Worm (Caenorhabditis elegans) whole organism, young adult: ENCODE results near the gene ant-1.3.
"Not testable (repeated sequence)": the region's sequence is repeated elsewhere in the genome, so short reads cannot be mapped to it uniquely, and the experiment has no call there.

Experiments
- B0019.2 ChIP-seq: fragments of 200-800 bp; sonication (Bioruptor generic); conservative IDR thresholded peaks from 2 replicates; pipeline ENCODE4 v1.3.6; 2022; ENCODE audit warnings: missing genetic modification reagents, missing genetic modification characterization, missing compliant biosample characterization
- C17E4.6 ChIP-seq: fragments of 200-800 bp; sonication (Bioruptor generic); IDR thresholded peaks from 2 replicates; pipeline ENCODE4 v1.3.6; 2022; ENCODE audit warnings: missing genetic modification reagents, missing genetic modification characterization, missing compliant biosample characterization
- D2030.7 ChIP-seq: fragments of 200-800 bp; sonication (Bioruptor generic); IDR thresholded peaks from 2 replicates; pipeline ENCODE4 v1.3.6; 2022; ENCODE audit warnings: missing genetic modification reagents, missing genetic modification characterization, missing compliant biosample characterization
- F33H1.4 ChIP-seq: fragments of 200-800 bp; sonication (Bioruptor generic); IDR thresholded peaks from 2 replicates; pipeline ENCODE4 v1.3.6; 2022; ENCODE audit warnings: missing genetic modification reagents, missing genetic modification characterization, missing compliant biosample characterization
- F37B4.10 ChIP-seq: fragments of 200-800 bp; sonication (Bioruptor generic); IDR thresholded peaks from 2 replicates; pipeline ENCODE4 v1.3.6; 2022; ENCODE audit warnings: missing genetic modification characterization, missing compliant biosample characterization
- F49E8.2 ChIP-seq: sonication (generic microtip); optimal IDR thresholded peaks from 3 replicates; lab custom pipeline; 2017; ENCODE audit warnings: missing genetic modification characterization, mild to moderate bottlenecking, missing compliant biosample characterization, antibody characterized with exemption, moderate library complexity; ENCODE audit not compliant: insufficient read depth
- F52B5.7 ChIP-seq: sonication (generic microtip); optimal IDR thresholded peaks from 2 replicates; lab custom pipeline; 2016; ENCODE audit warnings: mild to moderate bottlenecking, missing genetic modification characterization, missing compliant biosample characterization
- T26A5.8 ChIP-seq: sonication (generic microtip); optimal IDR thresholded peaks from 2 replicates; lab custom pipeline; 2016; ENCODE audit warnings: missing genetic modification characterization, missing compliant biosample characterization
- Y95B8A.8 ChIP-seq: fragments of 200-800 bp; sonication (Bioruptor generic); IDR thresholded peaks from 2 replicates; pipeline ENCODE4 v1.3.6; 2022; ENCODE audit warnings: missing genetic modification reagents, missing genetic modification characterization, missing compliant biosample characterization
- aptf-2 ChIP-seq: fragments of 200-800 bp; sonication (Bioruptor generic); conservative IDR thresholded peaks from 2 replicates; pipeline ENCODE4 v1.3.6; 2022; ENCODE audit warnings: missing genetic modification reagents, missing genetic modification characterization, missing compliant biosample characterization
- cebp-1 ChIP-seq, 2 experiments: fragments of 200-800 bp in 1 of 2; sonication (Bioruptor generic) in 1 of 2; sonication (generic microtip) in 1 of 2; IDR thresholded peaks in 1 of 2; optimal IDR thresholded peaks in 1 of 2; 2 replicates each; pipeline versions ENCODE4 v1.3.6 to Lab custom; 2017 to 2022; ENCODE audit warnings: missing compliant biosample characterization in 2 of 2, missing genetic modification characterization in 2 of 2, mild to moderate bottlenecking in 1 of 2, missing genetic modification reagents in 1 of 2, moderate library complexity in 1 of 2
- ceh-91 ChIP-seq: fragments of 200-800 bp; sonication (Bioruptor generic); IDR thresholded peaks from 2 replicates; pipeline ENCODE4 v1.3.6; 2022; ENCODE audit warnings: missing genetic modification reagents, missing genetic modification characterization, missing compliant biosample characterization
- chd-7 ChIP-seq: sonication (generic microtip); optimal IDR thresholded peaks from 2 replicates; lab custom pipeline; 2016; ENCODE audit warnings: mild to moderate bottlenecking, missing genetic modification characterization, moderate library complexity, missing compliant biosample characterization
- dox-1 ChIP-seq: fragments of 200-800 bp; sonication (Bioruptor generic); IDR thresholded peaks from 2 replicates; pipeline ENCODE4 v1.3.6; 2022; ENCODE audit warnings: missing genetic modification reagents, missing genetic modification characterization, missing compliant biosample characterization
- dpl-1 ChIP-seq: fragments of 150-350 bp; optimal IDR thresholded peaks from 2 replicates; lab custom pipeline; 2014; ENCODE audit warnings: missing biosample characterization, missing genetic modification reagents, missing genetic modification characterization
- efl-1 ChIP-seq: fragments of 150-350 bp; optimal IDR thresholded peaks from 2 replicates; lab custom pipeline; 2014; ENCODE audit warnings: missing biosample characterization, missing genetic modification reagents, missing genetic modification characterization
- ekl-4 ChIP-seq: fragments of 200-800 bp; sonication (Bioruptor generic); IDR thresholded peaks from 2 replicates; pipeline ENCODE4 v1.3.6; 2022; ENCODE audit warnings: missing genetic modification reagents, missing genetic modification characterization, missing compliant biosample characterization
- him-1 ChIP-seq: sonication (generic microtip); optimal IDR thresholded peaks from 2 replicates; lab custom pipeline; 2016; ENCODE audit warnings: missing genotype, missing genetic modification reagents, missing genetic modification characterization, missing compliant biosample characterization
- hlh-12 ChIP-seq: sonication (generic microtip); optimal IDR thresholded peaks from 2 replicates; lab custom pipeline; 2016; ENCODE audit warnings: missing genetic modification characterization, missing compliant biosample characterization
- hmg-1.2 ChIP-seq: fragments of 200-800 bp; sonication (Bioruptor generic); IDR thresholded peaks from 2 replicates; pipeline ENCODE4 v1.3.6; 2022; ENCODE audit warnings: missing genetic modification reagents, missing genetic modification characterization, missing compliant biosample characterization
- hrde-1 ChIP-seq: sonication (generic microtip); optimal IDR thresholded peaks from 2 replicates; lab custom pipeline; 2016; ENCODE audit warnings: missing genetic modification characterization, mild to moderate bottlenecking, missing compliant biosample characterization, moderate library complexity, missing genotype, missing genetic modification reagents, borderline replicate concordance
- hsf-1 ChIP-seq: fragments of 200-800 bp; sonication (Bioruptor generic); IDR thresholded peaks from 2 replicates; pipeline ENCODE4 v1.3.6; 2022; ENCODE audit warnings: missing genetic modification reagents, missing genetic modification characterization, missing compliant biosample characterization
- lin-35 ChIP-seq, 3 experiments: fragments of 150-350 bp in 2 of 3; sonication (generic microtip) in 1 of 3; optimal IDR thresholded peaks; 2 replicates each; lab custom pipeline; 2014 to 2018; ENCODE audit warnings: missing biosample characterization in 3 of 3, missing genetic modification characterization in 3 of 3, missing genetic modification reagents in 3 of 3
- lin-54 ChIP-seq: fragments of 200-800 bp; sonication (Bioruptor generic); optimal IDR thresholded peaks from 2 replicates; lab custom pipeline; 2018; ENCODE audit warnings: mild to moderate bottlenecking, missing genetic modification characterization, missing compliant biosample characterization
- lsl-1 ChIP-seq: fragments of 200-800 bp; sonication (Bioruptor generic); optimal IDR thresholded peaks from 2 replicates; lab custom pipeline; 2018; ENCODE audit warnings: mild to moderate bottlenecking, missing genetic modification characterization, moderate library complexity, missing compliant biosample characterization
- madf-10 ChIP-seq: sonication (generic microtip); optimal IDR thresholded peaks from 2 replicates; lab custom pipeline; 2016; ENCODE audit warnings: mild to moderate bottlenecking, missing genetic modification characterization, missing compliant biosample characterization
- madf-3 ChIP-seq: fragments of 200-800 bp; sonication (Bioruptor generic); IDR thresholded peaks from 2 replicates; pipeline ENCODE4 v1.3.6; 2022; ENCODE audit warnings: missing genetic modification reagents, missing genetic modification characterization, missing compliant biosample characterization
- madf-6 ChIP-seq: fragments of 200-800 bp; sonication (Bioruptor generic); IDR thresholded peaks from 2 replicates; pipeline ENCODE4 v1.3.6; 2022; ENCODE audit warnings: missing genetic modification reagents, missing genetic modification characterization, missing compliant biosample characterization
- madf-8 ChIP-seq: fragments of 200-800 bp; sonication (Bioruptor generic); conservative IDR thresholded peaks from 2 replicates; pipeline ENCODE4 v1.3.6; 2022; ENCODE audit warnings: missing genetic modification reagents, missing genetic modification characterization, missing compliant biosample characterization
- nfyb-1 ChIP-seq: fragments of 200-800 bp; sonication (Bioruptor generic); IDR thresholded peaks from 2 replicates; pipeline ENCODE4 v1.3.6; 2022; ENCODE audit warnings: missing genetic modification reagents, missing genetic modification characterization, missing compliant biosample characterization
- pbrm-1 ChIP-seq: fragments of 200-800 bp; sonication (Bioruptor generic); IDR thresholded peaks from 2 replicates; pipeline ENCODE4 v1.3.6; 2022; ENCODE audit warnings: missing genetic modification reagents, missing genetic modification characterization, missing compliant biosample characterization
- rcor-1 ChIP-seq: fragments of 200-800 bp; sonication (Bioruptor generic); IDR thresholded peaks from 2 replicates; pipeline ENCODE4 v1.3.6; 2022; ENCODE audit warnings: missing genetic modification reagents, missing genetic modification characterization, missing compliant biosample characterization
- snpc-1.1 ChIP-seq: sonication (generic microtip); optimal IDR thresholded peaks from 2 replicates; lab custom pipeline; 2017; ENCODE audit warnings: missing genetic modification characterization, mild to moderate bottlenecking, missing compliant biosample characterization, antibody characterized with exemption, moderate library complexity, missing genotype, missing genetic modification reagents; ENCODE audit not compliant: insufficient read depth
- snpc-3.4 ChIP-seq: sonication (generic microtip); optimal IDR thresholded peaks from 2 replicates; lab custom pipeline; 2017; ENCODE audit warnings: missing genetic modification characterization, mild to moderate bottlenecking, missing compliant biosample characterization, antibody characterized with exemption, moderate library complexity, missing genotype, missing genetic modification reagents
- snpc-4 ChIP-seq, 5 experiments: fragments of 150-350 bp in 1 of 5; sonication (generic microtip) in 4 of 5; optimal IDR thresholded peaks; 2 replicates each; lab custom pipeline; 2014 to 2018; ENCODE audit warnings: missing genetic modification characterization in 5 of 5, missing biosample characterization in 3 of 5, antibody characterized with exemption in 2 of 5, mild to moderate bottlenecking in 2 of 5, missing compliant biosample characterization in 2 of 5, missing genotype in 2 of 5, moderate library complexity in 2 of 5, missing genetic modification reagents in 1 of 5
- tlf-1 ChIP-seq: fragments of 200-800 bp; sonication (Bioruptor generic); optimal IDR thresholded peaks from 2 replicates; lab custom pipeline; 2018; ENCODE audit warnings: mild to moderate bottlenecking, missing genetic modification characterization, missing compliant biosample characterization
- unc-130 ChIP-seq: sonication (generic microtip); optimal IDR thresholded peaks from 2 replicates; lab custom pipeline; 2016; ENCODE audit warnings: missing genetic modification reagents, missing genetic modification characterization, missing compliant biosample characterization
- xnd-1 ChIP-seq: sonication (generic microtip); optimal IDR thresholded peaks from 2 replicates; lab custom pipeline; 2016; ENCODE audit warnings: missing genotype, missing genetic modification reagents, missing genetic modification characterization, missing compliant biosample characterization
- ztf-25 ChIP-seq: fragments of 200-800 bp; sonication (Bioruptor generic); IDR thresholded peaks from 2 replicates; pipeline ENCODE4 v1.3.6; 2022; ENCODE audit warnings: missing genetic modification reagents, missing genetic modification characterization, missing compliant biosample characterization
- ztf-28 ChIP-seq: fragments of 200-800 bp; sonication (Bioruptor generic); IDR thresholded peaks from 2 replicates; pipeline ENCODE4 v1.3.6; 2022; ENCODE audit warnings: missing genetic modification reagents, missing genetic modification characterization, missing compliant biosample characterization

Gene ant-1.3

DNA sequence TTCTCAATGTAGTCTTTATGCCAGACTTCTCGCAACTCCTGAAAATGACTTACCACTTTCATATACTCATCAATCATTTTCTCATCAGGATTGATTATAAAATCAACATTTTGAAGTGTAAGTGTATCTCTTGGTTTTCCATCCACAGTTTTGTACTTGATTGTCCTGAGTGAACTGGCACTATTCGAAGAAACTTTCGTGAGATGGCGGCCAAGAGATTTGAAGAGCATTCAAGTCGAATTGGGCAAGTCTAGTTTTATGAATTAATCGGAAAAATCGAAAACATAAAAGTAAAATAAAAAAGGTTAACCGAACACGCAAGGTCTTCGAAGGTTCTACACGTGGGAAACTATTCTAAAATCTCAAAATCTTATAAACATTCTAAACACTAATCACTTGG, 33.8 kb upstream of the ant-1.3 start, which contains the start of gene C28D4.7 (continued):
- no peak for TF ChIP-seq ztf-25 (GFP tag; lab: Robert Waterston, UW)
- TF ChIP-seq hrde-1, result no peak
- TF ChIP-seq, all 124 proteins: peak for 0

DNA sequence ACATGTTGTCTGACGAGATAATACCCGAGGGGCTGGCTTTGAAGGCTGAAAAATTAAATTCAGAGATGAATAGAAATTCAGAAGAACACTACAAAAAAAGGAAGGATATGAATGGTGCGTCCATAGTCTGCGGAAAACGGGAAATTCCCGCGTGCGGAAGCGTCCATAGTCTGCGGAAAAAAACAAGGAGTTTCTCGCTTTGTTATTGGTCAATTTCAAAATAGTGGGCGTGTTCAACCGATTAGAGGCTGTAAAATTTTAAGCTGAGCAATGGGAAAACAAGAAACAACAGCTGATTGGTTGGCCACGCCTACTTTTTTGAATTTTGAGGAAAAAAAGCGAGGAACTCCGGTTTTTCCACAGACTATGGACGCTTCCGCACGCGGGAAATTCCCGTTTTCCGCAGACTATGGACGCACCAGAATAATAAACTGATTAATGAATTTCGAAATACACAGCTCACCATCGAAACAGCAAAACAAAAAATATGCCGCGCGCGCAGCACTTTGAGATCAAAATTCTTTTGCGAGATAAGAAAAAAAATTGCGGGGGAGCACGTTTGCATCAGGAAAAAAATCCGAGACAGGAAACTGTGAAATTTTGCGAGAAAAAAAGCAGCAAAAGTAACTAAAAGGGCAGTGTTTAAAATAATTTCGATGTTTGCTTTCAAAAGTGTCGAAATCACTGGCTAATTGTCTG, 31.9 kb upstream of the ant-1.3 start, which contains the start of gene gln-6:
Gene gln-6 (minus strand): TSS at position 51 of the 699 bp plus-strand sequence.
- TF ChIP-seq aptf-2 (GFP tag; lab: Robert Waterston, UW) (peak; percentile 32; the same call in 1 of the 2 replicates), dpl-1 (peak; percentile 80), snpc-3.4 (tag; lab: Kevin White, UChicago) (peak; percentile 51), dox-1 (peak; percentile 82), C17E4.6 (peak; percentile 67; the same call in 1 of the 2 replicates), rcor-1 (0 out of 2 replicates have a peak, but pooled peaks have one; percentile 39), pbrm-1 (peak; percentile 37; the same call in 1 of the 2 replicates), snpc-4 (tag; optimal IDR thresholded peaks at IDR 0.05; lab: Kevin White, UChicago) (peak in 1 of 4 experiments; percentile 28), madf-6 (GFP tag; lab: Robert Waterston, UW) (peak; percentile 96), ceh-91 (peak; percentile 89), F33H1.4 (GFP tag; lab: Robert Waterston, UW) (peak; percentile 71), ztf-28 (GFP tag; lab: Robert Waterston, UW) (0 out of 2 replicates have a peak, but pooled peaks have one; percentile 38), F49E8.2 (tag; lab: Kevin White, UChicago) (peak; percentile 40), tlf-1 (GFP tag; lab: Kevin White, UChicago) (peak; percentile 67), lin-35 (GFP tag; optimal IDR thresholded peaks at IDR 0.05; lab: Kevin White, UChicago) (peak in 1 of 3 experiments; percentile 44), Y95B8A.8 (GFP tag; lab: Robert Waterston, UW) (peak; percentile 62; the same call in 1 of the 2 replicates), madf-3 (GFP tag; lab: Robert Waterston, UW) (peak; percentile 86), D2030.7 (GFP tag; lab: Robert Waterston, UW) (peak; percentile 91; the same call in 1 of the 2 replicates), B0019.2 (GFP tag; lab: Robert Waterston, UW) (peak; percentile 67), nfyb-1 (GFP tag; lab: Robert Waterston, UW) (peak; percentile 25; the same call in 1 of the 2 replicates), ekl-4 (GFP tag; lab: Robert Waterston, UW) (0 out of 2 replicates have a peak, but pooled peaks have one; percentile 19), xnd-1 (tag; lab: Kevin White, UChicago) (peak; percentile 84), efl-1 (GFP tag; lab: Kevin White, UChicago) (peak; percentile 94), snpc-1.1 (tag; lab: Kevin White, UChicago) (peak; percentile 17), hsf-1 (GFP tag; lab: Robert Waterston, UW) (peak; percentile 61; the same call in 1 of the 2 replicates), unc-130 (peak; percentile 35), madf-8 (GFP tag; lab: Robert Waterston, UW) (peak; percentile 90), lsl-1 (GFP tag; lab: Kevin White, UChicago) (peak; percentile 65)
- not testable (repeated sequence) for TF ChIP-seq snpc-4 (GFP tag; optimal IDR thresholded peaks at IDR 0.05; lab: Kevin White, UChicago)

DNA sequence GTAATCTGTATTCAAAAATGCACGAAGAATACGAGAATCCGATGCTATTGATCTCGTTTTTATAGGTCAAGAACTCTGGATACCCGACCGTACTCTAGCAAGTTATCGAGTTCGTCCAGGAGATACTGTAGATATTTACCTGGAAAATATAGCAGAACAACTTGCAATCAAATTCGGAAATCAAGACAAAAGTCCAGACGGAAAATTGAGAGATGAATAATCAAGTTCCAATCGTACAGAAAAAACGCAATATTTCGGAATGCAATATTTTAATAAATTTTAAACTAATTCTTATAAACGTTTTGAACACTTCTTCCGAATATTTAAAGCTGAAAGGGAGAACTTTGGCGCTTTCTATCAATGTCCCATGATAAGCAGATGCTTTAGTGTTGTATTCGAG, 29.9 kb upstream of the ant-1.3 start:
- TF ChIP-seq F37B4.10, result no peak
- peak; percentile 80; the same call in 1 of the 2 replicates for TF ChIP-seq Y95B8A.8 (GFP tag; lab: Robert Waterston, UW)
- TF ChIP-seq lsl-1 (GFP tag; lab: Kevin White, UChicago), result peak; percentile 38
- TF ChIP-seq ekl-4 (GFP tag; lab: Robert Waterston, UW), result peak; percentile 81
- TF ChIP-seq him-1 (tag; lab: Kevin White, UChicago), result peak; percentile 35
- TF ChIP-seq snpc-1.1 (tag; lab: Kevin White, UChicago), result no peak
- TF ChIP-seq F49E8.2 (tag; lab: Kevin White, UChicago), result peak; percentile 59
- TF ChIP-seq chd-7, result no peak
- peak; percentile 36 for TF ChIP-seq hmg-1.2 (GFP tag; lab: Robert Waterston, UW)
- no peak for TF ChIP-seq madf-10 (tag; lab: Kevin White, UChicago)
- no peak for TF ChIP-seq T26A5.8
- TF ChIP-seq hlh-12 (tag; lab: Kevin White, UChicago), result no peak
- TF ChIP-seq F52B5.7 (tag; lab: Kevin White, UChicago), result peak; percentile 68
- TF ChIP-seq hrde-1, result peak; percentile 79
- TF ChIP-seq cebp-1 (GFP tag; IDR thresholded peaks at IDR 0.05; lab: Robert Waterston, UW), result no peak
- TF ChIP-seq cebp-1 (tag; optimal IDR thresholded peaks at IDR 0.05; lab: Kevin White, UChicago), result peak; percentile 42
- peak; percentile 37 for TF ChIP-seq lin-54
- peak; percentile 40 for TF ChIP-seq snpc-4 (GFP tag; optimal IDR thresholded peaks at IDR 0.05; lab: Kevin White, UChicago)
- peak in 2 of 4 experiments; percentile 16 to 53 for TF ChIP-seq snpc-4 (tag; optimal IDR thresholded peaks at IDR 0.05; lab: Kevin White, UChicago)
- no peak for TF ChIP-seq dpl-1
- peak; percentile 32; the same call in 1 of the 2 replicates for TF ChIP-seq F33H1.4 (GFP tag; lab: Robert Waterston, UW)
